Worm (Caenorhabditis elegans): Measurements from ENCODE around the gene cec-5.

cec-5 gene

DNA sequence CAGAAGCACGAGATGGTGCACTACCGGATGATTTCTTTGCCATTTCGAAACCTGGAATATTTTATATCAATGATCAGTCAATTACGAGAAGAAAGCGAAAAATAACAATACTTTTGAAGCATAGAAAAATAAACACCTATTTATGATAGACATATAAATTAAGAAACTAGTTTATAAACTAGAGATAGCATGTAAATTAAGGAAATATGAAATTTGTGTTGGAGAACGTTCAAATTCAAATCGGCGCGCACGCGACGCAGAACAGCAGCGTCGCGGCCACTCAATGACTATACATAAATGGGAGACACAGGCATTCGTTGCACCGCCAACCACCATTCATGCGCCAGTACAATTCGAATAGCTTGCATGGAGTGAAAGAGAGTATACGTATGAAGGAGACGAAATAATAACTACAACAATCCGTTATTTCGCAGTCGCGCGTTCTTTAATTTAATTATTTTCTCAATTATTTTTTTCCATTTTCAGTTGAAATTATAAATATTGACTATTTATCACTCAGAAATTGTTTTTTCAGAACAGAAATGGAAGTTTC is at the start of gene cec-5, which contains the start of gene nol-10 (continued):
- TF ChIP-seq pax-3 (tag; optimal IDR thresholded peaks at IDR 0.05) (no peak), Y116A8C.19 (tag; optimal IDR thresholded peaks at IDR 0.05; ENCODE audit: borderline replicate concordance) (no peak), sptf-1 (tag; optimal IDR thresholded peaks at IDR 0.05) (no peak), lir-3 (tag; optimal IDR thresholded peaks at IDR 0.05; ENCODE audit: poor library complexity) (peak; percentile 23), unc-130 (tag; optimal IDR thresholded peaks at IDR 0.05) (peak; percentile 72), nhr-11 (tag; optimal IDR thresholded peaks at IDR 0.05) (no peak), nhr-77 (tag; optimal IDR thresholded peaks at IDR 0.05) (peak; percentile 66), ceh-8 (GFP tag; optimal IDR thresholded peaks at IDR 0.05) (no peak), fkh-10 (GFP tag; optimal IDR thresholded peaks at IDR 0.05) (peak; percentile 3), hlh-4 (tag; optimal IDR thresholded peaks at IDR 0.05) (no peak), unc-30 (tag; optimal IDR thresholded peaks at IDR 0.05) (no peak), blmp-1 (tag; optimal IDR thresholded peaks at IDR 0.05) (peak; percentile 34), aly-2 (tag; optimal IDR thresholded peaks at IDR 0.05) (no peak), isw-1 (GFP tag; IDR thresholded peaks at IDR 0.05) (peak; percentile 47; the same call in 1 of the 2 replicates), mep-1 (tag; optimal IDR thresholded peaks at IDR 0.05) (peak; percentile 76), nhr-19 (GFP tag; conservative IDR thresholded peaks at IDR 0.05) (peak; percentile 44), sox-4 (tag; optimal IDR thresholded peaks at IDR 0.05) (no peak), efl-3 (GFP tag; optimal IDR thresholded peaks at IDR 0.05) (no peak), egl-27 (tag; optimal IDR thresholded peaks at IDR 0.05) (peak in 1 of 2 experiments; percentile 33), irx-1 (tag; optimal IDR thresholded peaks at IDR 0.05) (peak; percentile 12), fkh-4 (tag; optimal IDR thresholded peaks at IDR 0.05; ENCODE audit: borderline replicate concordance) (no peak), nhr-20 (tag; optimal IDR thresholded peaks at IDR 0.05) (peak; percentile 74), rnt-1 (tag; optimal IDR thresholded peaks at IDR 0.05) (peak; percentile 42), pqm-1 (tag; optimal IDR thresholded peaks at IDR 0.05) (no peak), pag-3 (tag; optimal IDR thresholded peaks at IDR 0.05; ENCODE audit: borderline replicate concordance, insufficient read depth) (no peak), ets-5 (GFP tag; IDR thresholded peaks at IDR 0.05) (no peak), ces-1 (GFP tag; optimal IDR thresholded peaks at IDR 0.05) (no peak), lin-14 (GFP tag; optimal IDR thresholded peaks at IDR 0.05) (peak; percentile 91), ceh-88 (GFP tag; IDR thresholded peaks at IDR 0.05) (no peak), vab-15 (tag; optimal IDR thresholded peaks at IDR 0.05) (no peak), mef-2 (tag; optimal IDR thresholded peaks at IDR 0.05) (no peak), lin-13 (GFP tag; optimal IDR thresholded peaks at IDR 0.05) (peak; percentile 73)

DNA sequence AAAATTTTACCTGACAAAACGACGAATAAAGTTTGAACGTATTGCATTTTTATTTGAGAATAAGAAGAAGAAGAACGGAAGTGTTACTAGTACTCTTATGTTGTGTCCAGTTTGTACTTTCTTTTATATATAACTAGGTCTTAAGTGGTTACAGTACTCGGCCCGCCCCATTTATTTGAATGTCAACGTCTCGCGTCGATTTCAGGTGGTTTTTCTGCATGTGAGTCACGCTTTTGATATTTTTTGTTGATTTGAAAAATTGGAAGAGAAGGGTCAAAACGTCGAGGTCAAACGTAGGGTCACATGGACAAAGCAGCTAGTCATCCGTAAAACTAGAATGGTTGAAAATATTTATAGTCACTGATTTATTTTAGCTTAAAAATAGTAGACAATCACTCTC is 49.0 kb upstream of the cec-5 start, which contains the start of gene F45E4.5:
F45E4.5 (minus strand) TSS at position 101 of the 400 bp plus-strand sequence.
- TF ChIP-seq elt-2 (tag; optimal IDR thresholded peaks at IDR 0.05), result no peak
- TF ChIP-seq efl-1 (optimal IDR thresholded peaks at IDR 0.05), result no peak
- peak in 1 of 2 experiments; percentile 2 for TF ChIP-seq efl-1 (GFP tag; optimal IDR thresholded peaks at IDR 0.05 in 1 of 2)

DNA sequence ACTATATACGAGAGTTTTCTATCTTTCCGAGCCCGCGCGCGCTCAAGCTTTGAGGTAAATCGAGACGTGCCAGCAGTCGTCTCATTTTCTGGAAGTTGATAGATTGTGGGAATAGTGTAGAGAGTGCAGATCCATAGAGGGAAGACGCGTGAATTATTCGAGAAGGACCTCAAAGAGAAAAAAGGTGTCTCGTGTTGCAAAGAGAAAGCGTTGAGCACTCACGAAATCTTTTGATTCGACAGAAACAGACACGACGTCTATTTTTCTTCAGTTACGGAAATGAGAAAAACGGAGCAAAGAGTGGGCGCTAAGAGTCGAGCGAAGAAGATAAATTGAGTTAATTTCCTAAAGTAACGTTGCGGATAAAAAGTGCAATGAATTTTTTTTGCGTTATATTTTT is 44.0 kb upstream of the cec-5 start:
- TF ChIP-seq isw-1 (GFP tag; IDR thresholded peaks at IDR 0.05), result no peak
- no peak for TF ChIP-seq rnt-1 (tag; optimal IDR thresholded peaks at IDR 0.05)
- TF ChIP-seq ets-5 (GFP tag; IDR thresholded peaks at IDR 0.05), result no peak
- TF ChIP-seq skn-1 (tag; optimal IDR thresholded peaks at IDR 0.05), result no peak
- no peak for TF ChIP-seq nhr-85 (tag)
- peak; percentile 60 for TF ChIP-seq egl-13 (tag; optimal IDR thresholded peaks at IDR 0.05)
- TF ChIP-seq ces-1 (GFP tag; optimal IDR thresholded peaks at IDR 0.05), result no peak
- no peak for TF ChIP-seq pqm-1 (tag; optimal IDR thresholded peaks at IDR 0.05)
- TF ChIP-seq unc-98 (GFP tag; IDR thresholded peaks at IDR 0.05), result no peak
- TF ChIP-seq lin-13 (GFP tag; optimal IDR thresholded peaks at IDR 0.05), result no peak
- TF ChIP-seq C04F5.9 (tag; optimal IDR thresholded peaks at IDR 0.05), result no peak
- TF ChIP-seq F16B12.6 (tag; optimal IDR thresholded peaks at IDR 0.05), result no peak
- TF ChIP-seq xbp-1 (tag; optimal IDR thresholded peaks at IDR 0.05), result no peak
- no peak for TF ChIP-seq lir-3 (tag; optimal IDR thresholded peaks at IDR 0.05; ENCODE audit: poor library complexity)
- no peak for TF ChIP-seq tlp-1 (tag; optimal IDR thresholded peaks at IDR 0.05)
- TF ChIP-seq grh-1 (GFP tag; IDR thresholded peaks at IDR 0.05), result no peak
- no peak for TF ChIP-seq aha-1 (tag; optimal IDR thresholded peaks at IDR 0.05)
- no peak for TF ChIP-seq mab-9 (GFP tag; IDR thresholded peaks at IDR 0.05)
- TF ChIP-seq C16A3.4 (tag; optimal IDR thresholded peaks at IDR 0.05), result no peak
- no peak for TF ChIP-seq dsc-1 (tag; optimal IDR thresholded peaks at IDR 0.05)
- no peak for TF ChIP-seq vab-15 (tag; optimal IDR thresholded peaks at IDR 0.05)
- no peak for TF ChIP-seq blmp-1 (tag; optimal IDR thresholded peaks at IDR 0.05)
- no peak for TF ChIP-seq fos-1 (tag; optimal IDR thresholded peaks at IDR 0.05)
- no peak for TF ChIP-seq nhr-84 (tag; optimal IDR thresholded peaks at IDR 0.05)
- TF ChIP-seq sup-37 (GFP tag; optimal IDR thresholded peaks at IDR 0.05), result no peak
